Fruit fly (Drosophila melanogaster) whole organism, embryonic: ENCODE measurements around the gene CG7601.

Source experiments
- Bteb2 ChIP-seq: fragments of 200-800 bp; sonication (Bioruptor generic); optimal IDR thresholded peaks from 2 replicates; lab custom pipeline; 2016; ENCODE audit warnings: missing biosample characterization, missing genetic modification characterization
- CG10462 ChIP-seq: fragments of 200-800 bp; sonication (Bioruptor generic); optimal IDR thresholded peaks from 2 replicates; lab custom pipeline; 2016; ENCODE audit warnings: missing biosample characterization, missing genetic modification characterization
- CG10979 ChIP-seq: fragments of 200-800 bp; sonication (Bioruptor generic); optimal IDR thresholded peaks from 2 replicates; lab custom pipeline; 2018; ENCODE audit warnings: missing biosample characterization, mild to moderate bottlenecking, missing genetic modification characterization, moderate library complexity
- CG11504 ChIP-seq: fragments of 200-800 bp; sonication (Bioruptor generic); optimal IDR thresholded peaks from 3 replicates; lab custom pipeline; 2019; ENCODE audit warnings: missing biosample characterization, mild to moderate bottlenecking, missing genetic modification characterization, moderate library complexity
- CG15269 ChIP-seq: fragments of 200-800 bp; sonication (Bioruptor generic); optimal IDR thresholded peaks from 2 replicates; lab custom pipeline; 2018; ENCODE audit warnings: missing biosample characterization, mild to moderate bottlenecking, missing genetic modification characterization, moderate library complexity
- CG1529 ChIP-seq: fragments of 200-800 bp; sonication (Bioruptor generic); optimal IDR thresholded peaks from 3 replicates; lab custom pipeline; 2018; ENCODE audit warnings: missing biosample characterization, missing genetic modification characterization
- CG17328 ChIP-seq: fragments of 200-800 bp; sonication (Bioruptor generic); IDR thresholded peaks from 2 replicates; pipeline ENCODE4 v1.3.6; 2022; ENCODE audit warnings: missing biosample characterization, missing genetic modification characterization
- CG1832 ChIP-seq: fragments of 200-800 bp; sonication (Bioruptor generic); optimal IDR thresholded peaks from 2 replicates; lab custom pipeline; 2017; ENCODE audit warnings: missing biosample characterization, mild to moderate bottlenecking, missing genetic modification characterization, inconsistent platforms
- CG18599 ChIP-seq: fragments of 200-800 bp; sonication (Bioruptor generic); optimal IDR thresholded peaks from 3 replicates; lab custom pipeline; 2017; ENCODE audit warnings: missing biosample characterization, missing genetic modification characterization, mild to moderate bottlenecking, moderate library complexity, missing genetic modification reagents
- CG31224 ChIP-seq: fragments of 200-800 bp; sonication (Bioruptor generic); IDR thresholded peaks from 2 replicates; pipeline ENCODE4 v1.3.6; 2022; ENCODE audit warnings: missing biosample characterization, missing genetic modification characterization
- CG31441 ChIP-seq: fragments of 200-800 bp; sonication (Bioruptor generic); IDR thresholded peaks from 2 replicates; pipeline ENCODE4 v1.3.6; 2022; ENCODE audit warnings: missing biosample characterization, missing genetic modification characterization
- CG34224 ChIP-seq: fragments of 200-800 bp; sonication (Bioruptor generic); IDR thresholded peaks from 3 replicates; pipeline ENCODE4 v1.3.6; 2022; ENCODE audit warnings: missing biosample characterization, missing genetic modification characterization; ENCODE audit not compliant: partially characterized antibody
- CG34422 ChIP-seq: fragments of 200-800 bp; sonication (Bioruptor generic); IDR thresholded peaks from 3 replicates; pipeline ENCODE4 v1.3.6; 2022; ENCODE audit warnings: missing biosample characterization, missing genetic modification characterization
- CG4360 ChIP-seq: fragments of 200-800 bp; sonication (Bioruptor generic); IDR thresholded peaks from 2 replicates; pipeline ENCODE4 v1.3.6; 2022; ENCODE audit warnings: missing biosample characterization, missing genetic modification characterization
- CG4617 ChIP-seq: fragments of 200-800 bp; sonication (Bioruptor generic); optimal IDR thresholded peaks from 3 replicates; lab custom pipeline; 2016; ENCODE audit warnings: missing biosample characterization, missing genetic modification characterization, borderline replicate concordance
- CG7556 ChIP-seq: fragments of 200-800 bp; sonication (Bioruptor generic); optimal IDR thresholded peaks from 2 replicates; lab custom pipeline; 2017; ENCODE audit warnings: missing biosample characterization, mild to moderate bottlenecking, missing genetic modification characterization
- Deaf1 ChIP-seq: fragments of 200-800 bp; optimal IDR thresholded peaks from 3 replicates; lab custom pipeline; 2019; ENCODE audit warnings: missing biosample characterization, mild to moderate bottlenecking, missing genetic modification characterization, moderate library complexity
- E2f1 ChIP-seq: fragments of 200-800 bp; sonication (Bioruptor generic); IDR thresholded peaks from 2 replicates; pipeline ENCODE4 v1.3.6; 2022; ENCODE audit warnings: missing biosample characterization, missing genetic modification characterization
- H2.0 ChIP-seq: fragments of 200-800 bp; sonication (Bioruptor generic); IDR thresholded peaks from 2 replicates; pipeline ENCODE4 v1.3.6; 2022; ENCODE audit warnings: missing biosample characterization, missing genetic modification characterization
- Hey ChIP-seq: fragments of 200-800 bp; sonication (Bioruptor generic); optimal IDR thresholded peaks from 3 replicates; lab custom pipeline; 2018; ENCODE audit warnings: missing biosample characterization, mild to moderate bottlenecking, missing genetic modification characterization
- Hmr ChIP-seq: fragments of 200-800 bp; sonication (Bioruptor generic); optimal IDR thresholded peaks from 3 replicates; lab custom pipeline; 2017; ENCODE audit warnings: mild to moderate bottlenecking, missing biosample characterization, missing genetic modification reagents, missing genetic modification characterization
- Mad ChIP-seq: fragments of 200-800 bp; sonication (Bioruptor generic); optimal IDR thresholded peaks from 2 replicates; lab custom pipeline; 2016; ENCODE audit warnings: missing biosample characterization, missing genetic modification characterization
- Nf-YB ChIP-seq: fragments of 200-800 bp; sonication (Bioruptor generic); optimal IDR thresholded peaks from 3 replicates; lab custom pipeline; 2019; ENCODE audit warnings: missing biosample characterization, mild to moderate bottlenecking, missing genetic modification characterization, moderate library complexity
- Nf-YC ChIP-seq: fragments of 200-800 bp; optimal IDR thresholded peaks from 3 replicates; lab custom pipeline; 2019; ENCODE audit warnings: missing biosample characterization, mild to moderate bottlenecking, missing genetic modification characterization, moderate library complexity
- Oli ChIP-seq: fragments of 200-800 bp; sonication (Bioruptor generic); optimal IDR thresholded peaks from 2 replicates; lab custom pipeline; 2018; ENCODE audit warnings: missing biosample characterization, mild to moderate bottlenecking, missing genetic modification characterization, moderate library complexity
- Optix ChIP-seq: fragments of 200-800 bp; sonication (Bioruptor generic); IDR thresholded peaks from 3 replicates; pipeline ENCODE4 v1.3.6; 2022; ENCODE audit warnings: missing biosample characterization, missing genetic modification characterization
- Scr ChIP-seq: fragments of 200-800 bp; sonication (Bioruptor generic); IDR thresholded peaks from 2 replicates; pipeline ENCODE4 v1.3.6; 2022; ENCODE audit warnings: missing biosample characterization, missing genetic modification characterization; ENCODE audit not compliant: partially characterized antibody
- Sox102F ChIP-seq: fragments of 200-800 bp; sonication (Bioruptor generic); optimal IDR thresholded peaks from 2 replicates; lab custom pipeline; 2018; ENCODE audit warnings: missing biosample characterization, mild to moderate bottlenecking, missing genetic modification characterization, moderate library complexity
- aop ChIP-seq: fragments of 200-800 bp; sonication (Bioruptor generic); IDR thresholded peaks from 2 replicates; pipeline ENCODE4 v1.3.6; 2022; ENCODE audit warnings: missing biosample characterization, missing genetic modification characterization
- bcd ChIP-seq: fragments of 200-800 bp; sonication (Bioruptor generic); optimal IDR thresholded peaks from 2 replicates; lab custom pipeline; 2017; ENCODE audit warnings: missing biosample characterization, mild to moderate bottlenecking, missing genetic modification characterization
- chinmo ChIP-seq: fragments of 200-800 bp; sonication (Bioruptor generic); IDR thresholded peaks from 4 replicates; pipeline ENCODE4 v1.3.6; 2022; ENCODE audit warnings: missing biosample characterization, missing genetic modification characterization; ENCODE audit not compliant: partially characterized antibody
- chn ChIP-seq: fragments of 200-800 bp; sonication (Bioruptor generic); optimal IDR thresholded peaks from 2 replicates; lab custom pipeline; 2016; ENCODE audit warnings: missing biosample characterization, missing genetic modification characterization
- ci ChIP-seq: fragments of 200-800 bp; sonication (Bioruptor generic); IDR thresholded peaks from 3 replicates; pipeline ENCODE4 v1.3.6; 2022; ENCODE audit warnings: missing biosample characterization, missing genetic modification characterization
- ewg ChIP-seq: fragments of 200-800 bp; sonication (Bioruptor generic); optimal IDR thresholded peaks from 3 replicates; lab custom pipeline; 2017; ENCODE audit warnings: mild to moderate bottlenecking, missing biosample characterization, missing genetic modification reagents, missing genetic modification characterization
- eyg ChIP-seq: fragments of 200-800 bp; sonication (Bioruptor generic); optimal IDR thresholded peaks from 3 replicates; lab custom pipeline; 2016; ENCODE audit warnings: missing biosample characterization, missing genetic modification characterization
- ftz-f1 ChIP-seq: fragments of 200-800 bp; sonication (Bioruptor generic); optimal IDR thresholded peaks from 2 replicates; lab custom pipeline; 2016; ENCODE audit warnings: missing biosample characterization, missing genetic modification characterization
- hb ChIP-seq: fragments of 200-800 bp; sonication (Bioruptor generic); IDR thresholded peaks from 3 replicates; pipeline ENCODE4 v1.3.6; 2022; ENCODE audit warnings: missing biosample characterization, missing genetic modification characterization; ENCODE audit not compliant: partially characterized antibody
- knrl ChIP-seq: fragments of 200-800 bp; sonication (Bioruptor generic); IDR thresholded peaks from 3 replicates; pipeline ENCODE4 v1.3.6; 2022; ENCODE audit warnings: missing biosample characterization, missing genetic modification characterization; ENCODE audit not compliant: partially characterized antibody
- lmd ChIP-seq: fragments of 200-800 bp; sonication (Bioruptor generic); IDR thresholded peaks from 2 replicates; pipeline ENCODE4 v1.3.6; 2022; ENCODE audit warnings: missing biosample characterization, missing genetic modification characterization
- oc ChIP-seq: fragments of 200-800 bp; sonication (Bioruptor generic); optimal IDR thresholded peaks from 2 replicates; lab custom pipeline; 2018; ENCODE audit warnings: missing biosample characterization, mild to moderate bottlenecking, missing genetic modification characterization, moderate library complexity
- phol ChIP-seq: fragments of 200-800 bp; sonication (Bioruptor generic); optimal IDR thresholded peaks from 3 replicates; lab custom pipeline; 2018; ENCODE audit warnings: missing biosample characterization, mild to moderate bottlenecking, missing genetic modification characterization, moderate library complexity
- sens ChIP-seq: fragments of 200-800 bp; sonication (Bioruptor generic); peaks from one replicate; lab custom pipeline; 2016; ENCODE audit warnings: missing biosample characterization, missing genetic modification characterization
- tio ChIP-seq: fragments of 200-800 bp; sonication (Bioruptor generic); optimal IDR thresholded peaks from 2 replicates; lab custom pipeline; 2017; ENCODE audit warnings: missing biosample characterization, missing genetic modification characterization, inconsistent platforms
- vvl ChIP-seq: fragments of 200-800 bp; sonication (Bioruptor generic); IDR thresholded peaks from 2 replicates; pipeline ENCODE4 v1.3.6; 2022; ENCODE audit warnings: missing biosample characterization, missing genetic modification characterization
- wor ChIP-seq: fragments of 200-800 bp; sonication (Bioruptor generic); IDR thresholded peaks from 2 replicates; pipeline ENCODE4 v1.3.6; 2022; ENCODE audit warnings: missing biosample characterization, missing genetic modification characterization
- zen ChIP-seq: fragments of 200-800 bp; sonication (Bioruptor generic); optimal IDR thresholded peaks from 3 replicates; lab custom pipeline; 2018; ENCODE audit warnings: missing biosample characterization, mild to moderate bottlenecking, missing genetic modification characterization, moderate library complexity

CG7601 gene

DNA sequence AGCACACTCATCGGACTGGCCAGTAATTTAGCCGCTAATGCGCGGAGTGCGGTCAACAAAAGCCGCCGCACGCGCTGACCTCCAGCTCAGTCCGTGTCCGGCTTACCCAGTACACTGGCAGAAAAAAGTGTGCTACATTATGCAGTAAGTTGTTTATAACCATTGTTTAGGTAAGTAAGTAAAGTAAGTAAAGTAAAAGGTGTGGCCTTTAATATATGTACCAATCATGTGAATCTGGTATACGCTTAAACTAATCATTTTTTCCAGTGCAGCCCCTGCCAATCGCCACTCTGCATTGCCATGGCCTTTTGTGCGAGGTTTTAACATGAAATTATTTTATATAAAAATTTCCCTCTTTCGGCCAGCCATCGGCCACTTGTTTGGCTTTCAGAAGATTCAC, 25.1 kb downstream of the CG7601 start (continued):
- TF ChIP-seq Hmr (GFP tag; lab: Kevin White, UChicago): no peak
- TF ChIP-seq wor: no peak
- no peak for TF ChIP-seq CG34224 (GFP tag; lab: Robert Waterston, UW)
- TF ChIP-seq bcd: no peak
- TF ChIP-seq ci: peak; percentile 62; the same call in 2 of the 3 replicates
- TF ChIP-seq chinmo (GFP tag; lab: Robert Waterston, UW): no peak
- peak; percentile 6 for TF ChIP-seq chn (GFP tag; lab: Kevin White, UChicago)
- no peak for TF ChIP-seq tio (GFP tag; lab: Kevin White, UChicago)
- no peak for TF ChIP-seq CG31224
- TF ChIP-seq Optix (GFP tag; lab: Robert Waterston, UW): peak; percentile 46; the same call in 1 of the 3 replicates
- 0 out of 3 replicates have a peak, but pooled peaks have one; percentile 30 for TF ChIP-seq CG34422

DNA sequence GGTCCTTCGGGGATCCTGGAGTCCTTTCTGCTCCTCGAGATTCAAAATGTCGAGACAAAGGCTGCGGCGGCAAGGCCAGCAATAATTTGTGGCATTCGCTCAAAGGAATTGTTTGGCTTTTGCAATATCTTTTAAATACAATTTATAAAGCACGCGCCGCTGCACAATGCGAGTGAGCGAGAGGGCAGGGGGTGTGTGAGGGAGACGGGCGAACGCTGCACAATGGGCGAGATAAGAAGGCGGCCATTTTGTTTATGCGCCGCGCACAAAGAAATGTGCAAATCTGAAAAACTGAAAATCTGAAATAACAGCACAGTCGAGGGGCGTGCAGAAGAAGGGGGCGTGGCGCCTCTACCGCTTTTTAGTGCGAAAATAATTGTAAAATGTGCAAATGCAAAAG, 28.2 kb downstream of the CG7601 start:
- TF ChIP-seq Nf-YC (tag; lab: Kevin White, UChicago): peak; percentile 41
- TF ChIP-seq sens: peak; percentile 44
- peak; percentile 9 for TF ChIP-seq Nf-YB (GFP tag; lab: Kevin White, UChicago)
- TF ChIP-seq ewg (GFP tag; lab: Kevin White, UChicago): peak; percentile 27
- TF ChIP-seq CG1832: peak; percentile 50
- peak; percentile 7 for TF ChIP-seq phol (tag; lab: Kevin White, UChicago)
- no peak for TF ChIP-seq CG7556 (GFP tag; lab: Kevin White, UChicago)
- no peak for TF ChIP-seq knrl (GFP tag; lab: Robert Waterston, UW)

DNA sequence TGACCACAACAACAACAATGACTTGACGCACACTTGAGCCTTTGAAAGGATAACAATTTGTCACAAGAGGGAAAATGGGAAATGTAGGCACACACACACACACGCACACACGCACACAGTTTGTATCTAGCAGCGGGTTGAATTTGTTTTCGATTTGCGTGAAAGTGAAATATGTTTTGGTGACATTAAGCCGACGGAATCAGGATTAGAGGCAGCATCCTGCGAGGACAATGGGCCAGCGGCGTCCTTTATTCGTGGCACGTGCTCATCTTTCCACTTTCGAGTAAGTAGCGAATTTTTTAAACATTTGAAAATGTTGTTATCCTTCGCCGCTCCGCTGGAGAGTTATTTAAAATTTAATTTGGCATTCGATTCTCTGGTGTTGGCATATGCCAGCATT, 29.3 kb downstream of the CG7601 start:
- TF ChIP-seq zen (tag; lab: Kevin White, UChicago) (no peak), eyg (GFP tag; lab: Kevin White, UChicago) (no peak), lmd (GFP tag; lab: Robert Waterston, UW) (no peak), CG1529 (GFP tag; lab: Kevin White, UChicago) (no peak), vvl (GFP tag; lab: Robert Waterston, UW) (no peak), oc (tag; lab: Kevin White, UChicago) (peak; percentile 70), Hey (peak; percentile 72), CG4360 (peak; percentile 55; the same call in 1 of the 2 replicates), CG4617 (GFP tag; lab: Kevin White, UChicago) (no peak), ftz-f1 (GFP tag; lab: Kevin White, UChicago) (no peak)

DNA sequence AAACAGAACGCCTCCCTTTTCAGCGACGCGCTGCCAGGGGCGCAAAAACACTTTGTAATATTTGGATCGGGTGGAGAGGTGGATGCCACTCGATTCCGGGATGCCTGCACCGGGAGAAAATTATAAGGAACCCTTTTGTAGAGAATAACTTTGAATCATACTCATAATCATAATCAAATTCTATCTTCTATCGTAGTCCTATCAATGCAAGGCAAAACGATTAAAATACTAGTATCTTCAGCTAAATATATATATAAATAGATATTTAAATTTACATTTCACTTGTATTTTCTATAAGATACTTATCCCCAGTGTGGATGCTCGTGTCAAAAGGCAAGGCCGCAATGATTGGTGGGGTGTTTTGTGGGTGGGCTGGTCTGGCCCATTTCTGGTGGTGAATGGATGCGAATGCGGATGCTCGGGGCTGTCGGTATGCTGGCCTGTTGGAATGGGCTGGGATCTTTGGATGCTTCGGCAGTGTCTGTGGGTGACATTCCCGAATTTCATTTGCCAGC, 30.7 kb downstream of the CG7601 start:
- TF ChIP-seq Oli (tag; lab: Kevin White, UChicago) (peak; percentile 22), CG10979 (peak; percentile 23), E2f1 (GFP tag; lab: Robert Waterston, UW) (no peak), CG15269 (peak; percentile 1), Deaf1 (tag; lab: Kevin White, UChicago) (peak; percentile 22), Mad (GFP tag; lab: Kevin White, UChicago) (no peak), Bteb2 (GFP tag; lab: Kevin White, UChicago) (no peak), CG10462 (GFP tag; lab: Kevin White, UChicago) (no peak), CG31441 (GFP tag; lab: Robert Waterston, UW) (peak; percentile 46), H2.0 (no peak), Nf-YC (tag; lab: Kevin White, UChicago) (peak; percentile 55), CG11504 (tag; lab: Kevin White, UChicago) (peak; percentile 36), hb (GFP tag; lab: Robert Waterston, UW) (no peak), CG17328 (0 out of 2 replicates have a peak, but pooled peaks have one; percentile 7), CG18599 (GFP tag; lab: Kevin White, UChicago) (peak; percentile 31), phol (tag; lab: Kevin White, UChicago) (peak; percentile 12), sens (peak; percentile 25), aop (GFP tag; lab: Robert Waterston, UW) (no peak), Scr (no peak), Sox102F (GFP tag; lab: Kevin White, UChicago) (peak; percentile 44)
